Fruit fly (Drosophila melanogaster) whole organism, pupa: ENCODE data around the gene Hrb98DE.
A peak's percentile ranks its signal among the peaks of the same experiment; 100 is the strongest.

Experiments used
- CG10348 ChIP-seq: fragments of 200-800 bp; sonication (Bioruptor generic); IDR thresholded peaks from 2 replicates; pipeline ENCODE4 v1.3.6; 2022; ENCODE audit warnings: missing biosample characterization, missing genetic modification characterization
- CG12605 ChIP-seq: fragments of 200-800 bp; sonication (Bioruptor generic); IDR thresholded peaks from 2 replicates; pipeline ENCODE4 v1.3.6; 2022; ENCODE audit warnings: missing biosample characterization, missing genetic modification characterization
- CG13204 ChIP-seq: fragments of 200-800 bp; sonication (Bioruptor generic); optimal IDR thresholded peaks from 2 replicates; lab custom pipeline; 2018; ENCODE audit warnings: missing biosample characterization, mild to moderate bottlenecking, missing genetic modification characterization, moderate library complexity
- CG14655 ChIP-seq: fragments of 200-800 bp; sonication (Bioruptor generic); optimal IDR thresholded peaks from 3 replicates; lab custom pipeline; 2017; ENCODE audit warnings: mild to moderate bottlenecking, missing biosample characterization, missing genetic modification reagents, missing genetic modification characterization
- CG15710 ChIP-seq: fragments of 200-800 bp; sonication (Bioruptor generic); optimal IDR thresholded peaks from 2 replicates; lab custom pipeline; 2018; ENCODE audit warnings: missing biosample characterization, mild to moderate bottlenecking, missing genetic modification characterization, moderate library complexity
- CG32121 ChIP-seq: fragments of 200-800 bp; sonication (Bioruptor generic); IDR thresholded peaks from 2 replicates; pipeline ENCODE4 v1.3.6; 2022; ENCODE audit warnings: missing biosample characterization, missing genetic modification characterization
- CG4496 ChIP-seq: fragments of 200-800 bp; sonication (Bioruptor generic); IDR thresholded peaks from 3 replicates; pipeline ENCODE4 v1.3.6; 2022; ENCODE audit warnings: missing biosample characterization, missing genetic modification characterization
- CG8159 ChIP-seq: fragments of 200-800 bp; sonication (Bioruptor generic); optimal IDR thresholded peaks from 3 replicates; lab custom pipeline; 2018; ENCODE audit warnings: missing biosample characterization, mild to moderate bottlenecking, missing genetic modification characterization, moderate library complexity
- CG8301 ChIP-seq: fragments of 200-800 bp; sonication (Bioruptor generic); optimal IDR thresholded peaks from 2 replicates; lab custom pipeline; 2018; ENCODE audit warnings: missing biosample characterization, mild to moderate bottlenecking, missing genetic modification characterization
- CG9948 ChIP-seq: fragments of 200-800 bp; sonication (Bioruptor generic); optimal IDR thresholded peaks from 2 replicates; lab custom pipeline; 2018; ENCODE audit warnings: missing biosample characterization, mild to moderate bottlenecking, missing genetic modification characterization, moderate library complexity
- D1 ChIP-seq: fragments of 200-800 bp; sonication (Bioruptor generic); optimal IDR thresholded peaks from 2 replicates; lab custom pipeline; 2018; ENCODE audit warnings: missing biosample characterization, mild to moderate bottlenecking, missing genetic modification characterization, moderate library complexity
- EcR ChIP-seq: fragments of 200-800 bp; sonication (Bioruptor generic); optimal IDR thresholded peaks from 3 replicates; lab custom pipeline; 2019; ENCODE audit warnings: missing biosample characterization, missing genetic modification characterization, mild to moderate bottlenecking, moderate library complexity, missing genetic modification reagents
- Ets98B ChIP-seq: fragments of 200-800 bp; sonication (Bioruptor generic); IDR thresholded peaks from 2 replicates; pipeline ENCODE4 v1.3.6; 2022; ENCODE audit warnings: missing biosample characterization, missing genetic modification characterization
- Pif1A ChIP-seq: fragments of 200-800 bp; sonication (Bioruptor generic); optimal IDR thresholded peaks from 3 replicates; lab custom pipeline; 2016; ENCODE audit warnings: missing biosample characterization, missing genetic modification characterization
- Pif1B ChIP-seq: fragments of 200-800 bp; sonication (Bioruptor generic); optimal IDR thresholded peaks from 3 replicates; lab custom pipeline; 2016; ENCODE audit warnings: missing biosample characterization, missing genetic modification characterization
- Snoo ChIP-seq: fragments of 200-800 bp; sonication (Bioruptor generic); optimal IDR thresholded peaks from 3 replicates; lab custom pipeline; 2017; ENCODE audit warnings: missing biosample characterization, mild to moderate bottlenecking, missing genetic modification characterization, inconsistent platforms
- fd96Ca ChIP-seq: fragments of 200-800 bp; sonication (Bioruptor generic); IDR thresholded peaks from 3 replicates; pipeline ENCODE4 v1.3.6; 2022; ENCODE audit warnings: missing biosample characterization, missing genetic modification characterization
- gl ChIP-seq: fragments of 200-800 bp; sonication (Bioruptor generic); optimal IDR thresholded peaks from 2 replicates; lab custom pipeline; 2018; ENCODE audit warnings: missing biosample characterization, mild to moderate bottlenecking, missing genetic modification characterization
- rn ChIP-seq: fragments of 200-800 bp; sonication (Bioruptor generic); IDR thresholded peaks from 2 replicates; pipeline ENCODE4 v1.3.6; 2022; ENCODE audit warnings: missing biosample characterization, missing genetic modification characterization

Gene Hrb98DE

dm6 chr3R:28558801-28559200 lies 40.8 kb upstream of the Hrb98DE start:
- peak; percentile 7 for TF ChIP-seq Snoo (tag; lab: Kevin White, UChicago)
- TF ChIP-seq CG12605 (GFP tag; lab: Robert Waterston, UW), result no peak

DNA sequence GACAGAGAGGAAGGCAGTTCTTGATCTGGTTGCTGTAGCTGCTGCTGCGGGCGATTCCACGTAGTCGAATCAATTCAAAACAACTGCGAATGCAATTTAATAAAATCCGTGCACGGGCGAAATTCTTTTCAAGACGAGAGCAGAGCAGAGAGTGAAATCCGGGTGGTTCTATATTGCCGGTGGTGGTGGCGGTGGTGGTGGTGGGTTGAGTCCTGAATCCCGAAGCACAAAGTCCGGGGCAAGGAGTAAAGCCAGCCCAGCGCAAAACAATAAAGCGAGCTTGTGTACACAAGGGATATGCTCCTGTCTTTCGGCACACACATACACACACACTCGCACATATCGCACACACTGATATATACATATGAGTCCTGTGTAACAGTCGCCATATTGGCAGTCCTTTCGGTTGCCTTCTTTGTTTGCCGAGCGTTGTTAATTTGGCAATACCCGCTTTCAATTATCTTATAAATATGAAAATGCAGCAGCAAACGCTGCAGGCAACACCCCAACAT lies 38.3 kb upstream of the Hrb98DE start:
- no peak for TF ChIP-seq CG9948 (tag; lab: Kevin White, UChicago)
- TF ChIP-seq rn, result no peak
- TF ChIP-seq CG10348 (GFP tag; lab: Robert Waterston, UW), result no peak
- TF ChIP-seq EcR (GFP tag; lab: Kevin White, UChicago), result no peak
- no peak for TF ChIP-seq CG32121
- TF ChIP-seq D1 (tag; lab: Kevin White, UChicago), result no peak
- no peak for TF ChIP-seq CG14655 (GFP tag; lab: Kevin White, UChicago)
- no peak for TF ChIP-seq CG8159
- no peak for TF ChIP-seq CG8301
- TF ChIP-seq CG13204 (GFP tag; lab: Kevin White, UChicago), result no peak

DNA sequence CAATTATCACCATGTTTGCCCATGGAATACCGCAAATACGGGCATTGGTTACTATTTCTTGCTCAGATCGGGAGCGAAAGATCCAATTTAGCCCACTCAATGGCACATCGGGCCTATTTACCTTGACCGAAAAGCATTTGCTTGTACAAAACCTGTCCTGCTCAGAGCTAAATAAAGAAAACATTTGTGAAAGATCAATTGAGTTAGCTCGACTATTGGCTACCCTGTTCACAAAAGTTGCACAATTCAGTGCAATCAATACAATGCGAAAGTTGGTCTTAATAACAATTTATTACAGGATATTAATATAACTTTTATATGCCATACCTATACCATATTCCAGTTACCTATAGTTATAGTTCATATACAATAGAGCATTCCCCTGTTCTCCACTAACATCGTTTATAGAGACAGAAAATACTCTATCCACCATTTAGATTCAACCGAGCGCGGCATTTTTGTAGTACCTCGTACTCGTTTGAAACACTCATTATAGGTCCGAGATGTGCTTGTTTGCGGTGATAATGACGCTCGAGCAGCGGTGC lies 36.9 kb upstream of the Hrb98DE start:
- TF ChIP-seq Pif1B (GFP tag; lab: Kevin White, UChicago) (peak; percentile 3), Snoo (tag; lab: Kevin White, UChicago) (no peak), CG14655 (GFP tag; lab: Kevin White, UChicago) (peak; percentile 14)

DNA sequence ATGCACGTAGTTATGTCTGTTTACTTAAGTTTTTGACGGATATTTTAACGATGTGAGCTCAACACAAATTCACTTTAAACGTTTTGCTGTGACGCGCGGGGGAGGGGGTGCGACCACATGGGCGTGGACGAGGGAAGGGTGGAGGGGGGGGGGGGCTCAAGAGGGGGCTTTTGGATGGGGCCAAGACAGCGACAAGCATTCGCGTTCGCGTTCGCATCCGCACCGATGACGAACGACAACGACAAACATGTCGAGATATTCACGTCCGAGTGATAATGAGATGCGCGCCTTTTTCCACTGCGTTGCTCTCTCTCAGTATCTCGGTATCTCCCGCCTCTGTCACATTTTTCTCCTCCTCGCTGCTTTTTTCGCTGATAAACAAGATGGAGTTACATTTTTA lies 36.1 kb upstream of the Hrb98DE start:
- TF ChIP-seq Pif1B (GFP tag; lab: Kevin White, UChicago) (no peak), CG14655 (GFP tag; lab: Kevin White, UChicago) (no peak), Ets98B (no peak), EcR (GFP tag; lab: Kevin White, UChicago) (no peak), CG4496 (GFP tag; lab: Robert Waterston, UW) (no peak), Pif1A (no peak), rn (no peak), CG10348 (GFP tag; lab: Robert Waterston, UW) (no peak), CG15710 (no peak), CG12605 (GFP tag; lab: Robert Waterston, UW) (no peak), fd96Ca (no peak), CG32121 (no peak), D1 (tag; lab: Kevin White, UChicago) (no peak), CG8301 (no peak)

dm6 chr3R:28568095-28568750 lies 31.4 kb upstream of the Hrb98DE start:
- no peak for TF ChIP-seq EcR (GFP tag; lab: Kevin White, UChicago)
- TF ChIP-seq rn, result no peak
- no peak for TF ChIP-seq CG10348 (GFP tag; lab: Robert Waterston, UW)
- TF ChIP-seq fd96Ca, result no peak
- no peak for TF ChIP-seq CG12605 (GFP tag; lab: Robert Waterston, UW)
- TF ChIP-seq Snoo (tag; lab: Kevin White, UChicago), result no peak
- TF ChIP-seq Ets98B, result no peak

- TF ChIP-seq Pif1B (GFP tag; lab: Kevin White, UChicago) (peak; percentile 24), CG14655 (GFP tag; lab: Kevin White, UChicago) (peak; percentile 9), D1 (tag; lab: Kevin White, UChicago) (no peak), gl (tag; lab: Kevin White, UChicago) (no peak), Pif1A (no peak), CG9948 (tag; lab: Kevin White, UChicago) (no peak)
Observed at dm6 chr3R:28569529-28570175, 30.0 kb upstream of the Hrb98DE start.

DNA sequence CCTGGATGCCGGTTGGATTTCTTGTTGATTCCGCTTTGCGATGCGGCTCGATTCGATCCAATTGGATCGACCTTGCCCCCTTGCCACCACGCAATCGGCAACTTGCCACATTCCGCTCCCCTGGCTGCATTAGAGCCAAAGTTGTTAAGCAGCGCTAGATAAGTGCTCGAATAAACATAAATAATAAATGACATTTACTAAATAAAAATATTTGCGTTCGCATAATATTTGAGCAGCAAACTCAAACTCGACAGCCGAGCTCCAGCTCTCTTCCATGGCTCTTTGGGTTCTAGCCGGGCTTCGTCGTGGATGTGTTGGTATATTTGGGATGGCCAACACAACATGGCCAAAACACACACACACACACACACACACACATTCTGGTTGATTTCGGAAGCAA lies 28.8 kb upstream of the Hrb98DE start:
- no peak for TF ChIP-seq rn
- TF ChIP-seq gl (tag; lab: Kevin White, UChicago), result no peak
- TF ChIP-seq fd96Ca, result no peak
- TF ChIP-seq Ets98B, result no peak
- TF ChIP-seq CG12605 (GFP tag; lab: Robert Waterston, UW), result no peak
- no peak for TF ChIP-seq CG15710
- no peak for TF ChIP-seq CG9948 (tag; lab: Kevin White, UChicago)
- no peak for TF ChIP-seq Pif1B (GFP tag; lab: Kevin White, UChicago)
- TF ChIP-seq, all 21 proteins: peak for 0
